Worm (Caenorhabditis elegans) whole organism, L4/young adult: ENCODE results near the gene M01D1.12.
"Not testable (repeated sequence)": the region's sequence is repeated elsewhere in the genome, so short reads cannot be mapped to it uniquely, and the experiment has no call there.

ENCODE experiments used
- W03F9.2 ChIP-seq: fragments of 150-350 bp; optimal IDR thresholded peaks from 2 replicates; lab custom pipeline; 2014; ENCODE audit warnings: missing biosample characterization, missing genetic modification characterization
- dao-5 ChIP-seq: sonication (generic microtip); optimal IDR thresholded peaks from 2 replicates; lab custom pipeline; 2016; ENCODE audit warnings: missing genotype, missing genetic modification characterization, moderate library complexity, missing compliant biosample characterization
- him-1 ChIP-seq: sonication (generic microtip); optimal IDR thresholded peaks from 2 replicates; lab custom pipeline; 2016; ENCODE audit warnings: missing genotype, missing genetic modification reagents, missing genetic modification characterization, missing compliant biosample characterization

M01D1.12 gene

ce11 chrII:1042227-1042626 lies 15.5 kb downstream of the M01D1.12 start, which contains the start of gene fbxb-41:
Gene fbxb-41, minus strand, starts transcription at chrII:1042327.
- no peak for TF ChIP-seq him-1
- TF ChIP-seq dao-5 (tag; lab: Kevin White, UChicago), result no peak
- TF ChIP-seq W03F9.2 (tag; lab: Kevin White, UChicago), result no peak

DNA sequence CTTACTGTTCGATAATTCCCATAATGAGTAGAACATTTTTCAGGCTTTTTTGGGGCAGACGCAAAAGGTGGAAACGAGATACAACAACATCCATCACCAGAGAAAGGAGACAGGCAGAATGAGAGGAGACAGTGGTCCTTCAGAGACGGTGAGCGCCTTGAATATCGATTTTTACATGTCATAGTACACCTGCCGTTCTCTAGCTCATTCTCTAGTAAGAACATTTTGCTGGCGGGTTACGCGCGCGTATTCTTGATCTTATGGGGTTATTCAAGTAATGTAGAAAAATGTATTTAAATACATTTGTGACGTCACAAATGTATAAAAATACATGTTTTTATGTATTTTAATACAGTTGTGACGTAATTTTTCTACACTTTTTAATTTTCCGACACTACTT lies 17.2 kb downstream of the M01D1.12 start, which contains the start of gene fbxb-45:
TSS of gene fbxb-45 (minus strand) at position 101 of the 400 bp plus-strand sequence.
- not testable (repeated sequence) for TF ChIP-seq him-1; dao-5 (tag; lab: Kevin White, UChicago); W03F9.2 (tag; lab: Kevin White, UChicago)

DNA sequence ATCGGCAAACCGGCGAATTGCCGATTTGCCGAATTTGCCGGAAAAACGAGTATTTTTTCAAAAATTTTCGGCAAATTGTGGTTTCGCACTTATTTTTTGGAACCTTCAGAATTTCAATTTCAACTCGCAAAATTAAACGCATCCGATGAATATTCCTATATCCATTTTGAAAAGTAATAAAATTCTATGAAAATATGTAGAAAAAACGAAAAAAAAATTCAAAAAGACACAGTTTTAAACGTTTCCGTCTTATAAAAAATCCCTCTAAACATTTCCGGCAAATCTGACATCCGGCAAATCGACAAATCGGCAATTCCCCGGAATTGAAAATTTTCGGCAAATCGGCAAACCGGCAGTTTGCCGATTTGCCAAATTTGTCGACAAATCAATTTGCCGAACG lies 18.9 kb downstream of the M01D1.12 start, which contains the start of gene str-148:
TSS of gene str-148 (plus strand) at position 301 of the 400 bp plus-strand sequence.
- no peak for TF ChIP-seq W03F9.2 (tag; lab: Kevin White, UChicago)
- TF ChIP-seq dao-5 (tag; lab: Kevin White, UChicago), result no peak
- TF ChIP-seq him-1, result no peak

ce11 chrII:1046937-1047336 lies 20.2 kb downstream of the M01D1.12 start:
- TF ChIP-seq W03F9.2 (tag; lab: Kevin White, UChicago), result no peak
- no peak for TF ChIP-seq him-1
- no peak for TF ChIP-seq dao-5 (tag; lab: Kevin White, UChicago)

DNA sequence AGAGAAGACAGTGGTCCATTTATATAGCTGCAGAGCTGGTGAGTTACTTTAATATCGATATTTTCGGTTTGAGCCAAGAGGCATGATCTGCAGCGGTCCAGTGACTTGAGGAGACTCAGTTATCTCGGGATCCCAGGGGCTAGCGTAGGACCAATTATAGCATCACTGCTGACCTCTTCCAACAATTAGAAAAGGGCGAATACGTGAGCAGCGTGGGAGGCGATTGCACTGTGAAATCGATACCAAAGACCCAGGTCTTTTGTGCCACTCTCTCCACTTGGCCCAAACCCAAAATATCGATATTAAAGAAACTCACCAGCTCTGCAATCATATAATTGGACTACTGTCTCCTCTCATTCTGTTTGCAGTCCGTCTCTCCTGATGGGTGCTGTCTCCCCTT lies 23.1 kb downstream of the M01D1.12 start, which contains the start of gene fbxb-40:
TSS of gene fbxb-40 (minus strand) at position 101 of the 400 bp plus-strand sequence.
- no peak for TF ChIP-seq dao-5 (tag; lab: Kevin White, UChicago)
- no peak for TF ChIP-seq him-1
- no peak for TF ChIP-seq W03F9.2 (tag; lab: Kevin White, UChicago)

ce11 chrII:1054724-1055123 lies 28.0 kb downstream of the M01D1.12 start, which contains the start of gene K02E7.7:
Gene K02E7.7, plus strand, starts transcription at chrII:1055024.
- TF ChIP-seq him-1; dao-5 (tag; lab: Kevin White, UChicago); W03F9.2 (tag; lab: Kevin White, UChicago): not testable (repeated sequence)

DNA sequence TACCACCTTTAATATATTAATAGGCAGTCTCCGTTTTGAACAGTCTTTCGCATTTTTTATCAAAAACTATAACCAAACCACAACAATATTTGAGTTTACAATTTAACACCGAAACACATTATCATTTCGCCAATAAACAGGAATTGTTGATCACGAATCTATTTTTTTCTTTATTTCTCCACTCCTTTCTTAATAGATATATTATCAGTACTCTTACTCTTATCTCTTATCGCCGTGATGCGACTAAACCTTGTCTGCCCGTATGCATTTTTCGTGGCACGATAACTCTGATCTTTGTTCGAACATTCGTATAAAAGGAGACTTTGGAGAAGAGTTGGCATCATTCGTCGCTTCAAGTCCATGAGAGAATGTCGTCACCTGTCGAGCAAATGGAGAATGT lies 30.1 kb downstream of the M01D1.12 start:
- TF ChIP-seq him-1, result no peak
- no peak for TF ChIP-seq W03F9.2 (tag; lab: Kevin White, UChicago)
- no peak for TF ChIP-seq dao-5 (tag; lab: Kevin White, UChicago)

DNA sequence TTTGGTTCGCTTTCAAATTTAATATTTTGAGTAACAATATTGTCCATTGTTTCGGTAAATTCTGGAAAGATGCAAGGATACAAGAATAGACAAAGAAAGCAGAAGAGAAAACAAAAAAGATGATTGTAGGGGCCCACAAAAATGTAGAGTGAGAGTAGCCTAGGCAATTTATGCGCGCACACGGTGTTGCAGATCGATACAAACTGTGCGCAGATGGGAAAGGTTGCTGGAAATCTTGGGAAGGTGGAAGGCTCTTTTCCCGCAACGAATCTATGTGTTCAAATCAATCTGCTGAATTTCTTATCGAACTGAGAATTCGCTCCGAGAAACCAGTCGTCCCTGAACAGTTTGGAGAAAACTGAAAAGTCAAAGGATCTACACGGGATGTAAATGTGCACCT lies 33.9 kb downstream of the M01D1.12 start, which contains the start of gene btb-10:
TSS of gene btb-10 (minus strand) at position 101 of the 400 bp plus-strand sequence.
- TF ChIP-seq him-1; dao-5 (tag; lab: Kevin White, UChicago); W03F9.2 (tag; lab: Kevin White, UChicago): not testable (repeated sequence)

- TF ChIP-seq dao-5 (tag; lab: Kevin White, UChicago) (no peak), W03F9.2 (tag; lab: Kevin White, UChicago) (no peak), him-1 (no peak)
These were observed 37.2 kb downstream of the M01D1.12 start for ce11 chrII:1063926-1064325.

DNA sequence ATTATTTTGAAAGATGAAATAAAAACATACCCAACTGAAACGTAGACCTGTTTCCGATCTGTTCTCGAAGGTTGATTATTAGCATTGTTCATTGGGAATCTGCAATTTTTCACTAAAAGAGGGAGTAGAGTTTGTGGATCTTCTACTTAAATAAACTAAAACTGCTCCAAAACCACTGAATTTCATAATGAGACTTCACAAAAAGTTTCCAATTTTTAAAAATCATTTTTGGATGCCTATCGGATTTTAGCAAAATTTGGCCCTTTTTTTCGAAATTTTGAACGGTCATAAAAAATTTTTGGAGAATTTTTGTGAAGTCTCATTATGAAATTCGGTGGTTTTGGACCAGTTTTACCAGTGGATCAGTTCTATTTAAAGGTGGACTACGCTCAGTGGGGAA lies 40.1 kb downstream of the M01D1.12 start, which contains the start of gene K02E7.10:
TSS of gene K02E7.10 (minus strand) at position 101 of the 400 bp plus-strand sequence.
- TF ChIP-seq W03F9.2 (tag; lab: Kevin White, UChicago) (no peak), him-1 (no peak), dao-5 (tag; lab: Kevin White, UChicago) (no peak)

ce11 chrII:1070875-1071274 lies 44.1 kb downstream of the M01D1.12 start, which contains the start of gene K02E7.12:
Gene K02E7.12, plus strand, starts transcription at chrII:1071175.
- TF ChIP-seq him-1, result no peak
- TF ChIP-seq dao-5 (tag; lab: Kevin White, UChicago), result no peak

- no peak for TF ChIP-seq dao-5 (tag; lab: Kevin White, UChicago)
- no peak for TF ChIP-seq W03F9.2 (tag; lab: Kevin White, UChicago)
- no peak for TF ChIP-seq him-1
These were observed 44.7 kb downstream of the M01D1.12 start for ce11 chrII:1071432-1071831.

ce11 chrII:1072106-1072505 lies 45.3 kb downstream of the M01D1.12 start, which contains the start of gene K02E7.4:
Gene K02E7.4, plus strand, starts transcription at chrII:1072406.
- TF ChIP-seq him-1, result no peak
- no peak for TF ChIP-seq dao-5 (tag; lab: Kevin White, UChicago)
- TF ChIP-seq W03F9.2 (tag; lab: Kevin White, UChicago), result no peak

DNA sequence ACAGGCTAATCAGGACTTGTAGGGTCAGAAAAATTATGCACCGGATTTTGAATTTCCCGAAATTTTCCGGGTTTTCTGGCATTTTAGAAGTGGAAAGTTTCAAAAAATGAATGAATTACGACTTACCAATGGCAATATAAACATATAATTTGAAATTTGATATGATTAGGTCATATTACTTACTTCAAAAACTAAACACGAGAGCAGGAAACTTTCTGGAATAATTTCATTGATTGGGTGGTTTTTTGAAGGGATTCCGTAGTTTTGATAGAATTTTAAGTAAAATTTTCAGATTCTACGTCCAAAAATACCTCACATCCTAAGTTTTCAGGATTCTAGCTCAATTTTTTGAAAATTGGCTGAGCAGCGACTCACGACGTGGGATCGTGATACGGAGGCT lies 48.7 kb downstream of the M01D1.12 start, which contains the start of gene K02E7.11:
TSS of gene K02E7.11 (minus strand) at position 101 of the 400 bp plus-strand sequence.
- TF ChIP-seq dao-5 (tag; lab: Kevin White, UChicago) (no peak), W03F9.2 (tag; lab: Kevin White, UChicago) (no peak), him-1 (no peak)
